Fruit fly (Drosophila melanogaster): ENCODE results near the gene CG15336.

dm6 chrX:8116813-8117212 lies 30.9 kb upstream of the CG15336 start, which contains the start of gene CG1575:
- TF ChIP-seq ttk (optimal IDR thresholded peaks at IDR 0.05) (no peak), Sin3A (optimal IDR thresholded peaks at IDR 0.05) (no peak), insv (optimal IDR thresholded peaks at IDR 0.05) (no peak), Myc (optimal IDR thresholded peaks at IDR 0.05) (no peak), psq (optimal IDR thresholded peaks at IDR 0.05) (no peak), h (optimal IDR thresholded peaks at IDR 0.05) (no peak)
